Worm (Caenorhabditis elegans): Measurements from ENCODE around the gene csr-1.

- TF ChIP-seq ces-1 (GFP tag; optimal IDR thresholded peaks at IDR 0.05) (no peak), nhr-28 (tag; optimal IDR thresholded peaks at IDR 0.05) (no peak)
Observed at ce11 chrIV:7976210-7976609, 19.1 kb downstream of the csr-1 start, which contains the start of gene F57H12.6.

Data from whole organism, mixed stage, embryonic.